Fruit fly (Drosophila melanogaster) whole organism, embryonic: Measurements from ENCODE around the gene CG34162.

Experiments used
- Bgb ChIP-seq: fragments of 200-800 bp; sonication (Bioruptor generic); IDR thresholded peaks from 2 replicates; pipeline ENCODE4 v1.3.6; 2022; ENCODE audit warnings: missing biosample characterization, missing genetic modification characterization; ENCODE audit not compliant: partially characterized antibody
- CG13894 ChIP-seq: fragments of 200-800 bp; sonication (Bioruptor generic); optimal IDR thresholded peaks from 3 replicates; lab custom pipeline; 2018; ENCODE audit warnings: missing biosample characterization, mild to moderate bottlenecking, missing genetic modification characterization, moderate library complexity
- CG14860 ChIP-seq: fragments of 200-800 bp; sonication (Bioruptor generic); IDR thresholded peaks from 3 replicates; pipeline ENCODE4 v1.3.6; 2022; ENCODE audit warnings: missing biosample characterization, missing genetic modification characterization; ENCODE audit not compliant: partially characterized antibody
- CG34224 ChIP-seq: fragments of 200-800 bp; sonication (Bioruptor generic); IDR thresholded peaks from 3 replicates; pipeline ENCODE4 v1.3.6; 2022; ENCODE audit warnings: missing biosample characterization, missing genetic modification characterization; ENCODE audit not compliant: partially characterized antibody
- Deaf1 ChIP-seq: fragments of 200-800 bp; optimal IDR thresholded peaks from 3 replicates; lab custom pipeline; 2019; ENCODE audit warnings: missing biosample characterization, mild to moderate bottlenecking, missing genetic modification characterization, moderate library complexity
- Dll ChIP-seq: fragments of 200-800 bp; sonication (Bioruptor generic); IDR thresholded peaks from 4 replicates; pipeline ENCODE4 v1.3.6; 2022; ENCODE audit warnings: missing biosample characterization, missing genetic modification characterization; ENCODE audit not compliant: partially characterized antibody
- Med ChIP-seq: fragments of 200-800 bp; sonication (Bioruptor generic); peaks from one replicate; lab custom pipeline; 2016; ENCODE audit warnings: missing biosample characterization, missing genetic modification characterization, mild to moderate bottlenecking, inconsistent platforms, moderate library complexity
- NC2β ChIP-seq: fragments of 200-800 bp; sonication (Bioruptor generic); optimal IDR thresholded peaks from 2 replicates; lab custom pipeline; 2016; ENCODE audit warnings: missing biosample characterization, missing genetic modification characterization
- Oaz ChIP-seq: fragments of 200-800 bp; sonication (Bioruptor generic); IDR thresholded peaks from 2 replicates; pipeline ENCODE4 v1.3.6; 2022; ENCODE audit warnings: missing biosample characterization, missing genetic modification characterization
- Rfx ChIP-seq: fragments of 200-800 bp; sonication (Bioruptor generic); IDR thresholded peaks from 2 replicates; pipeline ENCODE4 v1.3.6; 2022; ENCODE audit warnings: missing biosample characterization, missing genetic modification characterization
- abd-A ChIP-seq: fragments of 200-800 bp; sonication (Bioruptor generic); optimal IDR thresholded peaks from 3 replicates; lab custom pipeline; 2019; ENCODE audit warnings: missing biosample characterization, mild to moderate bottlenecking, missing genetic modification characterization, moderate library complexity
- chm ChIP-seq: fragments of 200-800 bp; sonication (Bioruptor generic); IDR thresholded peaks from 2 replicates; pipeline ENCODE4 v1.3.6; 2022; ENCODE audit warnings: missing biosample characterization, missing genetic modification characterization
- kah ChIP-seq: fragments of 200-800 bp; sonication (Bioruptor generic); optimal IDR thresholded peaks from 2 replicates; lab custom pipeline; 2018; ENCODE audit warnings: missing biosample characterization, mild to moderate bottlenecking, missing genetic modification characterization
- sens ChIP-seq: fragments of 200-800 bp; sonication (Bioruptor generic); peaks from one replicate; lab custom pipeline; 2016; ENCODE audit warnings: missing biosample characterization, missing genetic modification characterization
- seq ChIP-seq: fragments of 200-800 bp; sonication (Bioruptor generic); IDR thresholded peaks from 2 replicates; pipeline ENCODE4 v1.3.6; 2022; ENCODE audit warnings: missing biosample characterization, missing genetic modification characterization
- tup ChIP-seq: fragments of 200-800 bp; sonication (Bioruptor generic); optimal IDR thresholded peaks from 2 replicates; lab custom pipeline; 2016; ENCODE audit warnings: missing biosample characterization, mild to moderate bottlenecking, missing genetic modification characterization, moderate library complexity
- wek ChIP-seq: fragments of 200-800 bp; sonication (Bioruptor generic); optimal IDR thresholded peaks from 3 replicates; lab custom pipeline; 2018; ENCODE audit warnings: missing biosample characterization, mild to moderate bottlenecking, missing genetic modification characterization, moderate library complexity
- zen2 ChIP-seq: fragments of 200-800 bp; sonication (Bioruptor generic); IDR thresholded peaks from 3 replicates; pipeline ENCODE4 v1.3.6; 2022; ENCODE audit warnings: missing biosample characterization, missing genetic modification characterization; ENCODE audit not compliant: partially characterized antibody
- zfh1 ChIP-seq: fragments of 200-800 bp; sonication (Bioruptor generic); IDR thresholded peaks from 3 replicates; pipeline ENCODE4 v1.3.6; 2022; ENCODE audit warnings: missing biosample characterization, missing genetic modification characterization

The CG34162 gene

dm6 chr2L:11581617-11582254 lies 50.1 kb downstream of the CG34162 start, which contains the start of gene kek2 (continued):
- TF ChIP-seq CG13894 (tag; lab: Kevin White, UChicago) (no peak), zen2 (GFP tag; lab: Robert Waterston, UW) (0 out of 3 replicates have a peak, but pooled peaks have one; percentile 5), CG14860 (GFP tag; lab: Robert Waterston, UW) (no peak), Oaz (GFP tag; lab: Robert Waterston, UW) (0 out of 2 replicates have a peak, but pooled peaks have one; percentile 23), Dll (GFP tag; lab: Robert Waterston, UW) (0 out of 4 replicates have a peak, but pooled peaks have one; percentile 12), NC2β (GFP tag; lab: Kevin White, UChicago) (no peak), CG34224 (0 out of 3 replicates have a peak, but pooled peaks have one; percentile 13), zfh1 (GFP tag; lab: Robert Waterston, UW) (0 out of 3 replicates have a peak, but pooled peaks have one; percentile 11), Deaf1 (tag; lab: Kevin White, UChicago) (peak; percentile 97), abd-A (tag; lab: Kevin White, UChicago) (peak; percentile 27), wek (GFP tag; lab: Kevin White, UChicago) (no peak), sens (GFP tag; lab: Kevin White, UChicago) (peak; percentile 38), Rfx (GFP tag; lab: Robert Waterston, UW) (0 out of 2 replicates have a peak, but pooled peaks have one; percentile 30), chm (GFP tag; lab: Robert Waterston, UW) (peak; percentile 58; the same call in 1 of the 2 replicates), seq (GFP tag; lab: Robert Waterston, UW) (0 out of 2 replicates have a peak, but pooled peaks have one; percentile 8), tup (no peak), kah (GFP tag; lab: Kevin White, UChicago) (no peak), Bgb (0 out of 2 replicates have a peak, but pooled peaks have one; percentile 8), Med (GFP tag; lab: Kevin White, UChicago) (peak; percentile 74)
